Fruit fly (Drosophila melanogaster) whole organism, pupa: ENCODE data around the gene CG11898.

Source experiments
- CG17806 ChIP-seq: fragments of 200-800 bp; sonication (Bioruptor generic); optimal IDR thresholded peaks from 2 replicates; lab custom pipeline; 2018; ENCODE audit warnings: missing biosample characterization, mild to moderate bottlenecking, missing genetic modification characterization, moderate library complexity
- Snoo ChIP-seq: fragments of 200-800 bp; sonication (Bioruptor generic); optimal IDR thresholded peaks from 3 replicates; lab custom pipeline; 2017; ENCODE audit warnings: missing biosample characterization, mild to moderate bottlenecking, missing genetic modification characterization, inconsistent platforms

- TF ChIP-seq Snoo (tag; lab: Kevin White, UChicago) (no peak), CG17806 (peak; percentile 19)
Observed at dm6 chr3R:29206198-29207011, 41.0 kb downstream of the CG11898 start.
